Fruit fly (Drosophila melanogaster): Measurements from ENCODE around the gene CG42271.

- TF ChIP-seq pan (optimal IDR thresholded peaks at IDR 0.05), result no peak
- no peak for TF ChIP-seq psq (optimal IDR thresholded peaks at IDR 0.05)
- no peak for TF ChIP-seq EcR (GFP tag; optimal IDR thresholded peaks at IDR 0.05)
Measured at dm6 chrX:14225665-14226064, 8.2 kb downstream of the CG42271 start, which contains the start of gene CG11674.
